Worm (Caenorhabditis elegans) whole organism, young adult: ENCODE measurements around the gene ctr-9.

Experiments
- D2030.7 ChIP-seq: fragments of 200-800 bp; sonication (Bioruptor generic); IDR thresholded peaks from 2 replicates; pipeline ENCODE4 v1.3.6; 2022; ENCODE audit warnings: missing genetic modification reagents, missing genetic modification characterization, missing compliant biosample characterization
- F10E7.11 ChIP-seq: sonication (generic microtip); optimal IDR thresholded peaks from 2 replicates; lab custom pipeline; 2017; ENCODE audit warnings: mild to moderate bottlenecking, missing genetic modification characterization, moderate library complexity, missing compliant biosample characterization
- F33H1.4 ChIP-seq: fragments of 200-800 bp; sonication (Bioruptor generic); IDR thresholded peaks from 2 replicates; pipeline ENCODE4 v1.3.6; 2022; ENCODE audit warnings: missing genetic modification reagents, missing genetic modification characterization, missing compliant biosample characterization
- F39B2.1 ChIP-seq: fragments of 200-800 bp; sonication (Bioruptor generic); IDR thresholded peaks from 2 replicates; pipeline ENCODE4 v1.3.6; 2022; ENCODE audit warnings: missing genetic modification reagents, missing genetic modification characterization, missing compliant biosample characterization
- F55B11.4 ChIP-seq: sonication (generic microtip); optimal IDR thresholded peaks from 2 replicates; lab custom pipeline; 2016; ENCODE audit warnings: missing compliant biosample characterization, missing genetic modification characterization, borderline replicate concordance; ENCODE audit not compliant: insufficient read depth
- Y53G8AR.9 ChIP-seq: fragments of 200-800 bp; sonication (Bioruptor generic); conservative IDR thresholded peaks from 2 replicates; pipeline ENCODE4 v1.3.6; 2022; ENCODE audit warnings: missing genetic modification reagents, missing genetic modification characterization, missing compliant biosample characterization
- Y67H2A.10 ChIP-seq: fragments of 200-800 bp; sonication (Bioruptor generic); conservative IDR thresholded peaks from 2 replicates; pipeline ENCODE4 v1.3.6; 2022; ENCODE audit warnings: missing genetic modification reagents, missing genetic modification characterization, missing compliant biosample characterization
- aptf-2 ChIP-seq: fragments of 200-800 bp; sonication (Bioruptor generic); conservative IDR thresholded peaks from 2 replicates; pipeline ENCODE4 v1.3.6; 2022; ENCODE audit warnings: missing genetic modification reagents, missing genetic modification characterization, missing compliant biosample characterization
- atf-7 ChIP-seq: sonication (generic microtip); optimal IDR thresholded peaks from 2 replicates; lab custom pipeline; 2017; ENCODE audit warnings: mild to moderate bottlenecking, missing genetic modification characterization, missing compliant biosample characterization
- attf-5 ChIP-seq: fragments of 200-800 bp; sonication (Bioruptor generic); optimal IDR thresholded peaks from 2 replicates; lab custom pipeline; 2018; ENCODE audit warnings: mild to moderate bottlenecking, missing genetic modification characterization, missing compliant biosample characterization
- cebp-1 ChIP-seq, 2 experiments: fragments of 200-800 bp in 1 of 2; sonication (Bioruptor generic) in 1 of 2; sonication (generic microtip) in 1 of 2; IDR thresholded peaks in 1 of 2; optimal IDR thresholded peaks in 1 of 2; 2 replicates each; pipeline versions ENCODE4 v1.3.6 to Lab custom; 2017 to 2022; ENCODE audit warnings: missing compliant biosample characterization in 2 of 2, missing genetic modification characterization in 2 of 2, mild to moderate bottlenecking in 1 of 2, missing genetic modification reagents in 1 of 2, moderate library complexity in 1 of 2
- cebp-2 ChIP-seq: fragments of 200-800 bp; sonication (Bioruptor generic); IDR thresholded peaks from 2 replicates; pipeline ENCODE4 v1.3.6; 2022; ENCODE audit warnings: missing genetic modification characterization, missing compliant biosample characterization
- ceh-100 ChIP-seq: fragments of 200-800 bp; sonication (Bioruptor generic); IDR thresholded peaks from 2 replicates; pipeline ENCODE4 v1.3.6; 2022; ENCODE audit warnings: missing genetic modification reagents, missing genetic modification characterization, missing compliant biosample characterization
- ceh-91 ChIP-seq: fragments of 200-800 bp; sonication (Bioruptor generic); IDR thresholded peaks from 2 replicates; pipeline ENCODE4 v1.3.6; 2022; ENCODE audit warnings: missing genetic modification reagents, missing genetic modification characterization, missing compliant biosample characterization
- egl-18 ChIP-seq: fragments of 200-800 bp; sonication (Bioruptor generic); IDR thresholded peaks from 2 replicates; pipeline ENCODE4 v1.3.6; 2022; ENCODE audit warnings: missing genetic modification reagents, missing genetic modification characterization, missing compliant biosample characterization
- egrh-3 ChIP-seq: fragments of 200-800 bp; sonication (Bioruptor generic); IDR thresholded peaks from 2 replicates; pipeline ENCODE4 v1.3.6; 2022; ENCODE audit warnings: missing genetic modification reagents, missing genetic modification characterization, missing compliant biosample characterization
- fkh-3 ChIP-seq: sonication (generic microtip); optimal IDR thresholded peaks from 2 replicates; lab custom pipeline; 2016; ENCODE audit warnings: mild to moderate bottlenecking, missing genetic modification characterization, missing compliant biosample characterization
- hlh-12 ChIP-seq: sonication (generic microtip); optimal IDR thresholded peaks from 2 replicates; lab custom pipeline; 2016; ENCODE audit warnings: missing genetic modification characterization, missing compliant biosample characterization
- hmg-1.2 ChIP-seq: fragments of 200-800 bp; sonication (Bioruptor generic); IDR thresholded peaks from 2 replicates; pipeline ENCODE4 v1.3.6; 2022; ENCODE audit warnings: missing genetic modification reagents, missing genetic modification characterization, missing compliant biosample characterization
- hsf-1 ChIP-seq: fragments of 200-800 bp; sonication (Bioruptor generic); IDR thresholded peaks from 2 replicates; pipeline ENCODE4 v1.3.6; 2022; ENCODE audit warnings: missing genetic modification reagents, missing genetic modification characterization, missing compliant biosample characterization
- lag-1 ChIP-seq: fragments of 200-800 bp; sonication (Bioruptor generic); IDR thresholded peaks from 2 replicates; pipeline ENCODE4 v1.3.6; 2022; ENCODE audit warnings: missing genetic modification reagents, missing genetic modification characterization, missing compliant biosample characterization
- let-607 ChIP-seq, 2 experiments: fragments of 200-800 bp in 1 of 2; sonication (Bioruptor generic) in 1 of 2; sonication (generic microtip) in 1 of 2; optimal IDR thresholded peaks; 2 replicates each; lab custom pipeline; 2016 to 2018; ENCODE audit warnings: mild to moderate bottlenecking in 2 of 2, missing compliant biosample characterization in 2 of 2, missing genetic modification characterization in 2 of 2, moderate library complexity in 2 of 2, missing genotype in 1 of 2
- lin-26 ChIP-seq: fragments of 200-800 bp; sonication (Bioruptor generic); IDR thresholded peaks from 2 replicates; pipeline ENCODE4 v1.3.6; 2022; ENCODE audit warnings: missing genetic modification reagents, missing genetic modification characterization, missing compliant biosample characterization
- lin-54 ChIP-seq: fragments of 200-800 bp; sonication (Bioruptor generic); optimal IDR thresholded peaks from 2 replicates; lab custom pipeline; 2018; ENCODE audit warnings: mild to moderate bottlenecking, missing genetic modification characterization, missing compliant biosample characterization
- lir-1 ChIP-seq: fragments of 200-800 bp; sonication (Bioruptor generic); conservative IDR thresholded peaks from 2 replicates; pipeline ENCODE4 v1.3.6; 2022; ENCODE audit warnings: missing genetic modification reagents, missing genetic modification characterization, missing compliant biosample characterization
- madf-3 ChIP-seq: fragments of 200-800 bp; sonication (Bioruptor generic); IDR thresholded peaks from 2 replicates; pipeline ENCODE4 v1.3.6; 2022; ENCODE audit warnings: missing genetic modification reagents, missing genetic modification characterization, missing compliant biosample characterization
- nfya-1 ChIP-seq: sonication (generic microtip); optimal IDR thresholded peaks from 2 replicates; lab custom pipeline; 2017; ENCODE audit warnings: antibody characterized with exemption, missing compliant biosample characterization, missing genetic modification characterization, borderline replicate concordance; ENCODE audit not compliant: insufficient read depth
- nhr-27 ChIP-seq: fragments of 200-800 bp; sonication (Bioruptor generic); optimal IDR thresholded peaks from 2 replicates; lab custom pipeline; 2018; ENCODE audit warnings: mild to moderate bottlenecking, missing genetic modification characterization, moderate library complexity, missing compliant biosample characterization
- pbrm-1 ChIP-seq: fragments of 200-800 bp; sonication (Bioruptor generic); IDR thresholded peaks from 2 replicates; pipeline ENCODE4 v1.3.6; 2022; ENCODE audit warnings: missing genetic modification reagents, missing genetic modification characterization, missing compliant biosample characterization
- snpc-3.4 ChIP-seq: sonication (generic microtip); optimal IDR thresholded peaks from 2 replicates; lab custom pipeline; 2017; ENCODE audit warnings: missing genetic modification characterization, mild to moderate bottlenecking, missing compliant biosample characterization, antibody characterized with exemption, moderate library complexity, missing genotype, missing genetic modification reagents
- sptf-2 ChIP-seq: fragments of 200-800 bp; sonication (Bioruptor generic); optimal IDR thresholded peaks from 2 replicates; lab custom pipeline; 2018; ENCODE audit warnings: mild to moderate bottlenecking, missing genetic modification characterization, missing compliant biosample characterization
- xnd-1 ChIP-seq: sonication (generic microtip); optimal IDR thresholded peaks from 2 replicates; lab custom pipeline; 2016; ENCODE audit warnings: missing genotype, missing genetic modification reagents, missing genetic modification characterization, missing compliant biosample characterization
- zim-3 ChIP-seq: sonication (generic microtip); optimal IDR thresholded peaks from 2 replicates; lab custom pipeline; 2017; ENCODE audit warnings: mild to moderate bottlenecking, missing genetic modification characterization, moderate library complexity, missing compliant biosample characterization
- ztf-18 ChIP-seq: sonication (generic microtip); optimal IDR thresholded peaks from 2 replicates; lab custom pipeline; 2016; ENCODE audit warnings: missing genotype, mild to moderate bottlenecking, missing genetic modification characterization, missing compliant biosample characterization
- ztf-25 ChIP-seq: fragments of 200-800 bp; sonication (Bioruptor generic); IDR thresholded peaks from 2 replicates; pipeline ENCODE4 v1.3.6; 2022; ENCODE audit warnings: missing genetic modification reagents, missing genetic modification characterization, missing compliant biosample characterization
- ztf-26 ChIP-seq: sonication (generic microtip); optimal IDR thresholded peaks from 2 replicates; lab custom pipeline; 2017; ENCODE audit warnings: missing genetic modification characterization, missing compliant biosample characterization
- ztf-28 ChIP-seq: fragments of 200-800 bp; sonication (Bioruptor generic); IDR thresholded peaks from 2 replicates; pipeline ENCODE4 v1.3.6; 2022; ENCODE audit warnings: missing genetic modification reagents, missing genetic modification characterization, missing compliant biosample characterization
- ztf-3 ChIP-seq: fragments of 200-800 bp; sonication (Bioruptor generic); optimal IDR thresholded peaks from 2 replicates; lab custom pipeline; 2018; ENCODE audit warnings: mild to moderate bottlenecking, missing genetic modification characterization, missing compliant biosample characterization

Gene ctr-9

ce11 chrIII:9509764-9510370 lies 18.7 kb downstream of the ctr-9 start (continued):
- TF ChIP-seq ceh-91 (GFP tag; lab: Robert Waterston, UW) (no peak), lag-1 (GFP tag; lab: Robert Waterston, UW) (no peak), madf-3 (GFP tag; lab: Robert Waterston, UW) (0 out of 2 replicates have a peak, but pooled peaks have one; percentile 29), Y53G8AR.9 (peak; percentile 70), nfya-1 (tag; lab: Kevin White, UChicago) (no peak), ztf-25 (GFP tag; lab: Robert Waterston, UW) (no peak), D2030.7 (GFP tag; lab: Robert Waterston, UW) (no peak), Y67H2A.10 (no peak), egl-18 (GFP tag; lab: Robert Waterston, UW) (no peak), egrh-3 (GFP tag; lab: Robert Waterston, UW) (no peak), attf-5 (GFP tag; lab: Kevin White, UChicago) (no peak), lir-1 (GFP tag; lab: Robert Waterston, UW) (no peak), hsf-1 (peak; percentile 57; the same call in 1 of the 2 replicates), xnd-1 (tag; lab: Kevin White, UChicago) (peak; percentile 9), pbrm-1 (peak; percentile 60; the same call in 1 of the 2 replicates), F10E7.11 (tag; lab: Kevin White, UChicago) (no peak), ceh-100 (GFP tag; lab: Robert Waterston, UW) (0 out of 2 replicates have a peak, but pooled peaks have one; percentile 12), zim-3 (tag; lab: Kevin White, UChicago) (no peak), ztf-26 (tag; lab: Kevin White, UChicago) (no peak), lin-26 (GFP tag; lab: Robert Waterston, UW) (0 out of 2 replicates have a peak, but pooled peaks have one; percentile 21), atf-7 (tag; lab: Kevin White, UChicago) (peak; percentile 51), nhr-27 (tag; lab: Kevin White, UChicago) (peak; percentile 65), hlh-12 (tag; lab: Kevin White, UChicago) (no peak), ztf-3 (no peak), snpc-3.4 (tag; lab: Kevin White, UChicago) (no peak), ztf-18 (no peak), lin-54 (GFP tag; lab: Kevin White, UChicago) (no peak), cebp-2 (no peak), ztf-28 (GFP tag; lab: Robert Waterston, UW) (no peak), F55B11.4 (tag; lab: Kevin White, UChicago) (no peak), sptf-2 (GFP tag; lab: Kevin White, UChicago) (no peak), F33H1.4 (GFP tag; lab: Robert Waterston, UW) (peak; percentile 23; the same call in 1 of the 2 replicates), fkh-3 (tag; lab: Kevin White, UChicago) (no peak), cebp-1 (GFP tag; IDR thresholded peaks at IDR 0.05; lab: Robert Waterston, UW) (no peak), cebp-1 (tag; optimal IDR thresholded peaks at IDR 0.05; lab: Kevin White, UChicago) (peak; percentile 45), F39B2.1 (no peak)

- peak; percentile 14; the same call in 1 of the 2 replicates for TF ChIP-seq hmg-1.2
- TF ChIP-seq let-607 (tag; optimal IDR thresholded peaks at IDR 0.05; lab: Kevin White, UChicago): no peak
- TF ChIP-seq aptf-2: no peak
- no peak for TF ChIP-seq ztf-26 (tag; lab: Kevin White, UChicago)
Measured at ce11 chrIII:9511055-9511520, 19.9 kb downstream of the ctr-9 start, which contains the start of gene F55H2.5. TSS of gene F55H2.5 (plus strand) at chrIII:9511470.
